Fruit fly (Drosophila melanogaster) whole organism, adult: ENCODE measurements around the gene CG4133.

Source experiments
- CG11617 ChIP-seq: fragments of 200-800 bp; sonication (Bioruptor generic); optimal IDR thresholded peaks from 2 replicates; lab custom pipeline; 2017; ENCODE audit warnings: mild to moderate bottlenecking, missing biosample characterization, missing genetic modification reagents, missing genetic modification characterization
- CG12768 ChIP-seq: fragments of 200-800 bp; sonication (Bioruptor generic); optimal IDR thresholded peaks from 2 replicates; lab custom pipeline; 2017; ENCODE audit warnings: missing biosample characterization, missing genetic modification characterization, mild to moderate bottlenecking, moderate library complexity, missing genetic modification reagents
- CG1620 ChIP-seq: fragments of 200-800 bp; sonication (Bioruptor generic); optimal IDR thresholded peaks from 2 replicates; lab custom pipeline; 2016; ENCODE audit warnings: missing biosample characterization, missing genetic modification characterization
- CG33017 ChIP-seq: fragments of 200-800 bp; sonication (Bioruptor generic); optimal IDR thresholded peaks from 2 replicates; lab custom pipeline; 2018; ENCODE audit warnings: missing biosample characterization, mild to moderate bottlenecking, missing genetic modification characterization, moderate library complexity
- CG5204 ChIP-seq: fragments of 200-800 bp; sonication (Bioruptor generic); optimal IDR thresholded peaks from 2 replicates; lab custom pipeline; 2016; ENCODE audit warnings: missing biosample characterization, missing genetic modification characterization
- CG7045 ChIP-seq: fragments of 200-800 bp; sonication (Bioruptor generic); optimal IDR thresholded peaks from 2 replicates; lab custom pipeline; 2017; ENCODE audit warnings: missing biosample characterization, mild to moderate bottlenecking, missing genetic modification characterization
- Clk ChIP-seq: fragments of 200-800 bp; sonication (Bioruptor generic); optimal IDR thresholded peaks from 2 replicates; lab custom pipeline; 2017; ENCODE audit warnings: missing biosample characterization, missing genetic modification characterization
- Crg-1 ChIP-seq: fragments of 200-800 bp; sonication (Bioruptor generic); optimal IDR thresholded peaks from 2 replicates; lab custom pipeline; 2016; ENCODE audit warnings: missing biosample characterization, missing genetic modification characterization
- cic ChIP-seq: fragments of 200-800 bp; sonication (Bioruptor generic); optimal IDR thresholded peaks from 2 replicates; lab custom pipeline; 2017; ENCODE audit warnings: missing biosample characterization, mild to moderate bottlenecking, missing genetic modification characterization, moderate library complexity
- kay ChIP-seq: fragments of 200-800 bp; sonication (Bioruptor generic); peaks from one replicate; lab custom pipeline; 2016; ENCODE audit warnings: missing biosample characterization, missing genetic modification characterization, borderline replicate concordance
- ovo ChIP-seq: fragments of 200-800 bp; sonication (Bioruptor generic); optimal IDR thresholded peaks from 2 replicates; lab custom pipeline; 2016; ENCODE audit warnings: missing biosample characterization, missing genetic modification characterization
- tj ChIP-seq: fragments of 200-800 bp; sonication (Bioruptor generic); optimal IDR thresholded peaks from 3 replicates; lab custom pipeline; 2017; ENCODE audit warnings: missing biosample characterization, mild to moderate bottlenecking, missing genetic modification characterization, moderate library complexity

- no peak for TF ChIP-seq CG5204
- no peak for TF ChIP-seq Crg-1
- TF ChIP-seq CG7045 (GFP tag; lab: Kevin White, UChicago): no peak
- no peak for TF ChIP-seq kay
- no peak for TF ChIP-seq CG12768
- TF ChIP-seq ovo (GFP tag; lab: Kevin White, UChicago): no peak
- TF ChIP-seq CG1620: no peak
- no peak for TF ChIP-seq Clk (GFP tag; lab: Kevin White, UChicago)
- TF ChIP-seq tj (GFP tag; lab: Kevin White, UChicago): no peak
- no peak for TF ChIP-seq CG11617 (GFP tag; lab: Kevin White, UChicago)
- TF ChIP-seq CG33017: no peak
- no peak for TF ChIP-seq cic (GFP tag; lab: Kevin White, UChicago)
Observed at dm6 chr2L:425491-425890, 29.8 kb upstream of the CG4133 start.
